Worm (Caenorhabditis elegans) whole organism, L3 larva: ENCODE results near the gene ace-3.

Source experiments
- R02D3.7 ChIP-seq: fragments of 150-350 bp; optimal IDR thresholded peaks from 2 replicates; lab custom pipeline; 2014; ENCODE audit warnings: missing biosample characterization, missing genetic modification characterization
- ZK546.5 ChIP-seq: sonication (generic microtip); optimal IDR thresholded peaks from 2 replicates; lab custom pipeline; 2017; ENCODE audit warnings: missing biosample characterization, missing genetic modification characterization
- aly-2 ChIP-seq: fragments of 150-350 bp; optimal IDR thresholded peaks from 2 replicates; lab custom pipeline; 2014; ENCODE audit warnings: missing biosample characterization, missing genetic modification characterization
- ama-1 ChIP-seq: fragments of 150-350 bp; optimal IDR thresholded peaks from 2 replicates; lab custom pipeline; 2018
- ceh-28 ChIP-seq: fragments of 150-350 bp; optimal IDR thresholded peaks from 2 replicates; lab custom pipeline; 2014; ENCODE audit warnings: missing biosample characterization, missing genetic modification reagents, missing genetic modification characterization
- ceh-9 ChIP-seq: sonication (generic microtip); optimal IDR thresholded peaks from 2 replicates; lab custom pipeline; 2018; ENCODE audit warnings: missing biosample characterization, missing genetic modification characterization
- daf-12 ChIP-seq: fragments of 150-350 bp; optimal IDR thresholded peaks from 2 replicates; lab custom pipeline; 2014; ENCODE audit warnings: missing biosample characterization, missing genetic modification reagents, missing genetic modification characterization
- egl-27 ChIP-seq: sonication (generic microtip); optimal IDR thresholded peaks from 4 replicates; lab custom pipeline; 2017; ENCODE audit warnings: missing biosample characterization, missing genetic modification reagents, missing genetic modification characterization
- egl-5 ChIP-seq: fragments of 150-350 bp; optimal IDR thresholded peaks from 2 replicates; lab custom pipeline; 2017; ENCODE audit warnings: missing biosample characterization, missing genetic modification reagents, missing genetic modification characterization, inconsistent platforms
- elt-2 ChIP-seq: sonication (generic microtip); optimal IDR thresholded peaks from 2 replicates; lab custom pipeline; 2016; ENCODE audit warnings: missing genetic modification reagents, mild to moderate bottlenecking, missing genetic modification characterization, missing compliant biosample characterization
- elt-3 ChIP-seq, 3 experiments: fragments of 150-350 bp in 1 of 3; sonication (generic microtip) in 2 of 3; optimal IDR thresholded peaks; 2 replicates in 2 of 3; 4 replicates in 1 of 3; lab custom pipeline; 2014 to 2017; ENCODE audit warnings: missing biosample characterization in 3 of 3, missing genetic modification characterization in 3 of 3
- eor-1 ChIP-seq, 2 experiments: fragments of 150-350 bp; optimal IDR thresholded peaks; 2 replicates each; lab custom pipeline; 2014 to 2018; ENCODE audit warnings: missing biosample characterization in 2 of 2, missing genetic modification characterization in 2 of 2
- fkh-10 ChIP-seq: sonication (generic microtip); optimal IDR thresholded peaks from 2 replicates; lab custom pipeline; 2017; ENCODE audit warnings: missing biosample characterization, missing genetic modification reagents, missing genetic modification characterization
- fkh-2 ChIP-seq: fragments of 150-350 bp; optimal IDR thresholded peaks from 2 replicates; lab custom pipeline; 2014; ENCODE audit warnings: missing biosample characterization, missing genetic modification reagents, missing genetic modification characterization
- hmg-11 ChIP-seq: sonication (generic microtip); optimal IDR thresholded peaks from 2 replicates; lab custom pipeline; 2016; ENCODE audit warnings: missing genetic modification characterization, missing compliant biosample characterization
- jun-1 ChIP-seq: fragments of 150-350 bp; optimal IDR thresholded peaks from 2 replicates; lab custom pipeline; 2014; ENCODE audit warnings: missing biosample characterization, missing genetic modification reagents, missing genetic modification characterization
- lin-15B ChIP-seq: fragments of 150-350 bp; optimal IDR thresholded peaks from 2 replicates; lab custom pipeline; 2014; ENCODE audit warnings: missing biosample characterization, missing genetic modification characterization
- lin-39 ChIP-seq: fragments of 150-350 bp; optimal IDR thresholded peaks from 2 replicates; lab custom pipeline; 2018; ENCODE audit warnings: missing biosample characterization, missing genetic modification reagents, missing genetic modification characterization
- lsy-12 ChIP-seq: sonication (generic microtip); optimal IDR thresholded peaks from 2 replicates; lab custom pipeline; 2016; ENCODE audit warnings: mild to moderate bottlenecking, missing genetic modification characterization, missing compliant biosample characterization
- mdl-1 ChIP-seq: fragments of 150-350 bp; optimal IDR thresholded peaks from 2 replicates; lab custom pipeline; 2014; ENCODE audit warnings: missing biosample characterization, missing genetic modification characterization
- nfya-1 ChIP-seq: sonication (generic microtip); optimal IDR thresholded peaks from 2 replicates; lab custom pipeline; 2017; ENCODE audit warnings: missing genetic modification characterization, mild to moderate bottlenecking, missing compliant biosample characterization, antibody characterized with exemption, moderate library complexity; ENCODE audit not compliant: insufficient read depth
- nhr-12 ChIP-seq: fragments of 150-350 bp; optimal IDR thresholded peaks from 2 replicates; lab custom pipeline; 2014; ENCODE audit warnings: missing biosample characterization, missing genetic modification characterization
- nhr-23 ChIP-seq: fragments of 150-350 bp; optimal IDR thresholded peaks from 2 replicates; lab custom pipeline; 2014; ENCODE audit warnings: missing biosample characterization, missing genetic modification reagents, missing genetic modification characterization
- nhr-237 ChIP-seq: fragments of 150-350 bp; optimal IDR thresholded peaks from 2 replicates; lab custom pipeline; 2014; ENCODE audit warnings: missing biosample characterization, missing genetic modification characterization
- nhr-43 ChIP-seq: sonication (generic microtip); optimal IDR thresholded peaks from 2 replicates; lab custom pipeline; 2016; ENCODE audit warnings: mild to moderate bottlenecking, missing genetic modification characterization, missing compliant biosample characterization; ENCODE audit not compliant: poor library complexity, severe bottlenecking
- nhr-77 ChIP-seq: fragments of 150-350 bp; optimal IDR thresholded peaks from 2 replicates; lab custom pipeline; 2014; ENCODE audit warnings: missing biosample characterization, missing genetic modification characterization
- pha-4 ChIP-seq: fragments of 150-350 bp; optimal IDR thresholded peaks from 2 replicates; lab custom pipeline; 2014; ENCODE audit warnings: missing biosample characterization, missing genetic modification reagents, missing genetic modification characterization
- pqm-1 ChIP-seq: fragments of 150-350 bp; optimal IDR thresholded peaks from 2 replicates; lab custom pipeline; 2017; ENCODE audit warnings: missing biosample characterization, missing genetic modification characterization, inconsistent platforms
- sea-2 ChIP-seq: fragments of 150-350 bp; sonication (generic microtip); optimal IDR thresholded peaks from 4 replicates; lab custom pipeline; 2014; ENCODE audit warnings: missing biosample characterization, missing genetic modification reagents, missing genetic modification characterization
- skn-1 ChIP-seq: fragments of 150-350 bp; optimal IDR thresholded peaks from 2 replicates; lab custom pipeline; 2014; ENCODE audit warnings: missing biosample characterization, missing genetic modification characterization
- snpc-4 ChIP-seq: fragments of 150-350 bp; optimal IDR thresholded peaks from 2 replicates; lab custom pipeline; 2014; ENCODE audit warnings: missing biosample characterization, missing genetic modification characterization
- tbx-2 ChIP-seq: sonication (generic microtip); optimal IDR thresholded peaks from 2 replicates; lab custom pipeline; 2016; ENCODE audit warnings: mild to moderate bottlenecking, missing genetic modification characterization, missing compliant biosample characterization
- unc-39 ChIP-seq: sonication (generic microtip); optimal IDR thresholded peaks from 4 replicates; lab custom pipeline; 2017; ENCODE audit warnings: missing biosample characterization, missing genetic modification characterization
- zag-1 ChIP-seq: fragments of 150-350 bp; optimal IDR thresholded peaks from 2 replicates; lab custom pipeline; 2014; ENCODE audit warnings: missing biosample characterization, missing genetic modification characterization
- ztf-11 ChIP-seq: fragments of 150-350 bp; optimal IDR thresholded peaks from 2 replicates; lab custom pipeline; 2014; ENCODE audit warnings: missing biosample characterization, missing genetic modification characterization
- ztf-4 ChIP-seq: fragments of 150-350 bp; optimal IDR thresholded peaks from 2 replicates; lab custom pipeline; 2014; ENCODE audit warnings: missing biosample characterization, missing genetic modification characterization

ace-3 gene

ce11 chrII:14197499-14198096 is 7.8 kb upstream of the ace-3 start, which contains the start of gene ace-4:
TSS of gene ace-4 (plus strand) at chrII:14198046.
- TF ChIP-seq nfya-1 (peak; percentile 63), ZK546.5 (tag; lab: Kevin White, UChicago) (no peak)

- TF ChIP-seq fkh-10 (GFP tag; lab: Kevin White, UChicago) (no peak), ama-1 (lab: Kevin White, UChicago) (no peak), snpc-4 (tag; lab: Kevin White, UChicago) (no peak), daf-12 (tag; lab: Kevin White, UChicago) (no peak), lsy-12 (tag; lab: Kevin White, UChicago) (no peak), fkh-2 (tag; lab: Kevin White, UChicago) (no peak), ztf-11 (no peak), mdl-1 (tag; lab: Kevin White, UChicago) (no peak), eor-1 (tag; optimal IDR thresholded peaks at IDR 0.05; lab: Kevin White, UChicago) (no peak)
These were observed 776 bp downstream of the ace-3 start for ce11 chrII:14206211-14206610.

ce11 chrII:14211118-14211517 is 5.7 kb downstream of the ace-3 start, which contains the start of gene hot-7:
TSS of gene hot-7 (plus strand) at chrII:14211418.
- TF ChIP-seq ZK546.5 (tag; lab: Kevin White, UChicago): no peak

ce11 chrII:14214109-14214508 is 8.7 kb downstream of the ace-3 start, which contains the start of gene Y48B6A.10:
TSS of gene Y48B6A.10 (plus strand) at chrII:14214409.
- TF ChIP-seq skn-1 (tag; lab: Kevin White, UChicago) (no peak), fkh-10 (GFP tag; lab: Kevin White, UChicago) (no peak), ama-1 (lab: Kevin White, UChicago) (no peak), ztf-4 (tag; lab: Kevin White, UChicago) (no peak), lin-15B (no peak), daf-12 (tag; lab: Kevin White, UChicago) (no peak), ceh-28 (tag; lab: Kevin White, UChicago) (no peak), aly-2 (tag; lab: Kevin White, UChicago) (no peak), nhr-237 (no peak), pqm-1 (no peak), hmg-11 (tag; lab: Kevin White, UChicago) (no peak), egl-5 (tag; lab: Kevin White, UChicago) (no peak), eor-1 (tag; optimal IDR thresholded peaks at IDR 0.05; lab: Kevin White, UChicago) (no peak), ztf-11 (no peak), lsy-12 (tag; lab: Kevin White, UChicago) (no peak), nhr-12 (tag; lab: Kevin White, UChicago) (no peak), nhr-23 (tag; lab: Kevin White, UChicago) (no peak), mdl-1 (tag; lab: Kevin White, UChicago) (no peak)

- no peak for TF ChIP-seq ama-1 (lab: Kevin White, UChicago)
- no peak for TF ChIP-seq egl-27 (tag; lab: Kevin White, UChicago)
- no peak for TF ChIP-seq mdl-1 (tag; lab: Kevin White, UChicago)
- no peak for TF ChIP-seq ceh-9 (tag; lab: Kevin White, UChicago)
- no peak for TF ChIP-seq sea-2
- no peak for TF ChIP-seq tbx-2 (tag; lab: Kevin White, UChicago)
- no peak for TF ChIP-seq elt-2
- TF ChIP-seq jun-1 (tag; lab: Kevin White, UChicago): no peak
- no peak for TF ChIP-seq elt-3 (tag; optimal IDR thresholded peaks at IDR 0.05; lab: Kevin White, UChicago)
- no peak for TF ChIP-seq R02D3.7 (tag; lab: Kevin White, UChicago)
These were observed 12.7 kb downstream of the ace-3 start for ce11 chrII:14218142-14218541.

ce11 chrII:14226175-14226574 is 20.7 kb downstream of the ace-3 start, which contains the start of gene Y48B6A.13:
TSS of gene Y48B6A.13 (minus strand) at chrII:14226275.
- no peak for TF ChIP-seq pha-4 (tag; lab: Kevin White, UChicago)
- TF ChIP-seq elt-3 (tag; optimal IDR thresholded peaks at IDR 0.05; lab: Kevin White, UChicago): no peak
- TF ChIP-seq eor-1 (tag; optimal IDR thresholded peaks at IDR 0.05; lab: Kevin White, UChicago): no peak
- TF ChIP-seq nhr-77 (tag; lab: Kevin White, UChicago): no peak
- TF ChIP-seq aly-2 (tag; lab: Kevin White, UChicago): no peak
- no peak for TF ChIP-seq ceh-9 (tag; lab: Kevin White, UChicago)
- no peak for TF ChIP-seq unc-39 (tag; lab: Kevin White, UChicago)
- TF ChIP-seq nhr-12 (tag; lab: Kevin White, UChicago): no peak
- TF ChIP-seq lin-39 (tag; lab: Kevin White, UChicago): no peak
- no peak for TF ChIP-seq zag-1 (tag; lab: Kevin White, UChicago)
- no peak for TF ChIP-seq R02D3.7 (tag; lab: Kevin White, UChicago)
- no peak for TF ChIP-seq snpc-4 (tag; lab: Kevin White, UChicago)
- no peak for TF ChIP-seq nhr-43 (tag; lab: Kevin White, UChicago)
- TF ChIP-seq, all 47 proteins: peak for 0
